Fruit fly (Drosophila melanogaster) whole organism, adult: ENCODE measurements around the gene CG7650.
A peak's percentile ranks its signal among the peaks of the same experiment; 100 is the strongest.

Experiments used
- CG11617 ChIP-seq: fragments of 200-800 bp; sonication (Bioruptor generic); optimal IDR thresholded peaks from 2 replicates; lab custom pipeline; 2017; ENCODE audit warnings: mild to moderate bottlenecking, missing biosample characterization, missing genetic modification reagents, missing genetic modification characterization
- CG12768 ChIP-seq: fragments of 200-800 bp; sonication (Bioruptor generic); optimal IDR thresholded peaks from 2 replicates; lab custom pipeline; 2017; ENCODE audit warnings: missing biosample characterization, missing genetic modification characterization, mild to moderate bottlenecking, moderate library complexity, missing genetic modification reagents
- CG14711 ChIP-seq: fragments of 200-800 bp; sonication (Bioruptor generic); optimal IDR thresholded peaks from 2 replicates; lab custom pipeline; 2018; ENCODE audit warnings: missing biosample characterization, mild to moderate bottlenecking, missing genetic modification characterization, moderate library complexity
- CG1620 ChIP-seq: fragments of 200-800 bp; sonication (Bioruptor generic); optimal IDR thresholded peaks from 2 replicates; lab custom pipeline; 2016; ENCODE audit warnings: missing biosample characterization, missing genetic modification characterization
- CG33017 ChIP-seq: fragments of 200-800 bp; sonication (Bioruptor generic); optimal IDR thresholded peaks from 2 replicates; lab custom pipeline; 2018; ENCODE audit warnings: missing biosample characterization, mild to moderate bottlenecking, missing genetic modification characterization, moderate library complexity
- CG5204 ChIP-seq: fragments of 200-800 bp; sonication (Bioruptor generic); optimal IDR thresholded peaks from 2 replicates; lab custom pipeline; 2016; ENCODE audit warnings: missing biosample characterization, missing genetic modification characterization
- CG7045 ChIP-seq: fragments of 200-800 bp; sonication (Bioruptor generic); optimal IDR thresholded peaks from 2 replicates; lab custom pipeline; 2017; ENCODE audit warnings: missing biosample characterization, mild to moderate bottlenecking, missing genetic modification characterization
- CG7101 ChIP-seq: fragments of 200-800 bp; sonication (Bioruptor generic); optimal IDR thresholded peaks from 2 replicates; lab custom pipeline; 2018; ENCODE audit warnings: missing biosample characterization, mild to moderate bottlenecking, missing genetic modification characterization, moderate library complexity
- Clk ChIP-seq: fragments of 200-800 bp; sonication (Bioruptor generic); optimal IDR thresholded peaks from 2 replicates; lab custom pipeline; 2017; ENCODE audit warnings: missing biosample characterization, missing genetic modification characterization
- Crg-1 ChIP-seq: fragments of 200-800 bp; sonication (Bioruptor generic); optimal IDR thresholded peaks from 2 replicates; lab custom pipeline; 2016; ENCODE audit warnings: missing biosample characterization, missing genetic modification characterization
- Hr96 ChIP-seq: fragments of 200-800 bp; sonication (Bioruptor generic); optimal IDR thresholded peaks from 2 replicates; lab custom pipeline; 2016; ENCODE audit warnings: missing biosample characterization, missing genetic modification characterization
- Mnt ChIP-seq: fragments of 200-800 bp; sonication (Bioruptor generic); optimal IDR thresholded peaks from 2 replicates; lab custom pipeline; 2016; ENCODE audit warnings: missing biosample characterization, mild to moderate bottlenecking, missing genetic modification characterization
- bab1 ChIP-seq: fragments of 200-800 bp; sonication (Bioruptor generic); optimal IDR thresholded peaks from 3 replicates; lab custom pipeline; 2019; ENCODE audit warnings: missing biosample characterization, mild to moderate bottlenecking, missing genetic modification characterization, moderate library complexity
- cic ChIP-seq: fragments of 200-800 bp; sonication (Bioruptor generic); optimal IDR thresholded peaks from 2 replicates; lab custom pipeline; 2017; ENCODE audit warnings: missing biosample characterization, mild to moderate bottlenecking, missing genetic modification characterization, moderate library complexity
- cnc ChIP-seq, 2 experiments: fragments of >200 bp; optimal IDR thresholded peaks; 2 replicates each; lab custom pipeline; 2017
- kay ChIP-seq: fragments of 200-800 bp; sonication (Bioruptor generic); peaks from one replicate; lab custom pipeline; 2016; ENCODE audit warnings: missing biosample characterization, missing genetic modification characterization, borderline replicate concordance
- ovo ChIP-seq: fragments of 200-800 bp; sonication (Bioruptor generic); optimal IDR thresholded peaks from 2 replicates; lab custom pipeline; 2016; ENCODE audit warnings: missing biosample characterization, missing genetic modification characterization
- pad ChIP-seq: fragments of 200-800 bp; sonication (Bioruptor generic); optimal IDR thresholded peaks from 3 replicates; lab custom pipeline; 2017; ENCODE audit warnings: missing biosample characterization, missing genetic modification characterization, mild to moderate bottlenecking, moderate library complexity, missing genetic modification reagents
- tj ChIP-seq: fragments of 200-800 bp; sonication (Bioruptor generic); optimal IDR thresholded peaks from 3 replicates; lab custom pipeline; 2017; ENCODE audit warnings: missing biosample characterization, mild to moderate bottlenecking, missing genetic modification characterization, moderate library complexity
- toe ChIP-seq: fragments of 200-800 bp; sonication (Bioruptor generic); optimal IDR thresholded peaks from 2 replicates; lab custom pipeline; 2016; ENCODE audit warnings: missing biosample characterization, missing genetic modification characterization

The CG7650 gene

DNA sequence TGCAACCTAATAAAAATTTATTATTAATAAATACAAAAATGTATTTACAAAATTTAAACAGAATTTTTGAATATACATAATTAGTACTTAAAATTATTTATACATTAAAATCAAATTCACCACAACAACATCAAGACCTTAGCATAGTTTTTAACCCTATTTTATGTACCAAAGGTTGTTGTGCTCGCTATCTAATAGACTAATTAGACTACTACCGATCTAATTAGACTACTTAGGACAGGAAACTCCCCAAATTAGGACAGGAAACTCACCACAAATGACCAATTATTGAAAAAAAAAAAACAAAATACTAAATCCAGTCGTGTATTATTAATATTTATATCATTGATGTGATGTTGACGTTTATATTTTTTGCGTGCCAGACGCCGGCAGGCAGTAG, 26.8 kb upstream of the CG7650 start:
- TF ChIP-seq CG7101 (tag; lab: Kevin White, UChicago) (no peak), CG1620 (GFP tag; lab: Kevin White, UChicago) (no peak), CG33017 (tag; lab: Kevin White, UChicago) (no peak), toe (GFP tag; lab: Kevin White, UChicago) (no peak), bab1 (no peak), CG14711 (no peak), tj (GFP tag; lab: Kevin White, UChicago) (no peak), pad (GFP tag; lab: Kevin White, UChicago) (no peak), Mnt (no peak), Hr96 (GFP tag; lab: Kevin White, UChicago) (no peak), ovo (GFP tag; lab: Kevin White, UChicago) (no peak), kay (GFP tag; lab: Kevin White, UChicago) (no peak), CG7045 (no peak), CG12768 (no peak)

DNA sequence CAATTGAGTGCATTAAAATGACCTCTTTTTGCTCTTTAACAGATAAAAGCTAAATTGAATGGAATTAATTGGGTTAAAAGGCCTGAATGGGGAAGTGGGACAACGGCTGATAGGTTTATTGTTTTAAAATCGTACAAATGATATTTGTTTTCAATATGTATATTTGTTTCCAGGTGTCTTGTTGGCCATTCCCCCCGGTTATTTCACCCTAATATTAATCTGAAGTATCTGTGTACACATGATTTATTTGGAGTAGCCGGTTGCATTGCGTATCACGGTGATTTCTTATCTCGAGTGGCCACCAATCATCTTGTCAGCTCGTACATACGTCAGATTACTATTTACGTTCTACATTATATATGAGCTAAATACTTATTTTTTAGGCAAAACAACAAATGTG, 26.2 kb upstream of the CG7650 start:
- TF ChIP-seq CG5204 (GFP tag; lab: Kevin White, UChicago) (no peak), bab1 (no peak), CG33017 (tag; lab: Kevin White, UChicago) (peak; percentile 12), CG7101 (tag; lab: Kevin White, UChicago) (no peak), cic (peak; percentile 69), CG7045 (no peak), CG1620 (GFP tag; lab: Kevin White, UChicago) (no peak), cnc (optimal IDR thresholded peaks at IDR 0.05; lab: Kevin White, UChicago) (no peak), ovo (GFP tag; lab: Kevin White, UChicago) (no peak)

DNA sequence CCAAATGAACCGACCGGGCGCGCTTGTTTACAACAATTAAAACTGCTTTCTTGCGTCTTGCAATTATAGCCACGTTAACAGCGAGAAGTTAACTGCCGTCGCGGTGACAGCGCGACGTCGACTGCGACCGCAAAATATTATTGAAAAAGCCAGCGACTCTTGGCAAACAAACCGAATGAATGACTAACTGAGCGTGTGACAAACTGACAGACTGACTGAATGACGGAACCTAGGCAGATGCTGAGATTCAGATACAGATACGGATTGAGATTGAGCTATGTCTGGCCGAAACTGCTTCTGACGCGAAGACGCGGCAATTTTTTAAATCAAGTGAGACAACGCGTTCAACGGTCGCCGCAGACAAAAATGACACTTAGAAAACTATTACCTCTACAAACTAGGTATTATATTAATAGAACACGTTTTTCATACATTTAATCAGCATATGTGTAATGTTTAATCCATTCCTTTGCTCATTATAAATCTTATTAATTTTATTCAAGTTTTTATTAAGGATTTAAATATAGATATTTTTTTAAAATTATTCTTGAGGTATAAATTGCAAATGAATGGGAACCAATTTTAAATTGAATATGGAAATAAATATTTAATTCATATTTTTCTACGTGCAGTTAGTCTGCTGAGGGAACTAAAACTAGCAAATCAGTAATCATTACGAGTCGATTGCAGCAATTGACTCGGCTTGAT, 24.3 kb upstream of the CG7650 start:
- peak; percentile 78 for TF ChIP-seq CG33017 (tag; lab: Kevin White, UChicago)
- TF ChIP-seq CG14711 = peak; percentile 62
- no peak for TF ChIP-seq CG1620 (GFP tag; lab: Kevin White, UChicago)
- TF ChIP-seq CG12768 = peak; percentile 10
- no peak for TF ChIP-seq Hr96 (GFP tag; lab: Kevin White, UChicago)
- TF ChIP-seq CG11617 (GFP tag; lab: Kevin White, UChicago) = peak; percentile 25
- TF ChIP-seq CG7045 = peak; percentile 13
- TF ChIP-seq CG7101 (tag; lab: Kevin White, UChicago) = peak; percentile 72
- TF ChIP-seq pad (GFP tag; lab: Kevin White, UChicago) = no peak
- peak; percentile 28 for TF ChIP-seq cic
- TF ChIP-seq cnc (optimal IDR thresholded peaks at IDR 0.05; lab: Kevin White, UChicago) = no peak
- TF ChIP-seq bab1 = no peak
- TF ChIP-seq Crg-1 (GFP tag; lab: Kevin White, UChicago) = no peak
- no peak for TF ChIP-seq toe (GFP tag; lab: Kevin White, UChicago)
- peak; percentile 1 for TF ChIP-seq CG5204 (GFP tag; lab: Kevin White, UChicago)
- no peak for TF ChIP-seq Mnt

DNA sequence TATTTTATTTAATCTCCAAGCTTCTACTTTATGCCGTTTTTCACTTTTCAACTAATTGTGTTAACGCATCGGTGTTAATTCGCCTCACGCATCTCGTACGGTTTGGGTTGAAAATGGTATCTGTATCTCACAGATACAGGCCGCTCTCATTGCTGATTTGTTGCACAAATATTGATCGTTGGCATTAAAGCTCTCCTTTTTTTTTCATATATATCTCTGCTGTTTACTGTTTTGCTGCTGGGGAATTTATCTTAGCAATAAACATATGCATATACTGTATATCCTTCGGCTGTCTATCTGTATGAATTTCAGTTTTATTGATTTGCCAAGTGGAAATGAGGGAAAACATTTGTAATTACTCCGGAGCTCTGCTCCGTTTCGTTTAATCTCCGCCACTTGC, 22.5 kb upstream of the CG7650 start:
- no peak for TF ChIP-seq bab1
- no peak for TF ChIP-seq ovo (GFP tag; lab: Kevin White, UChicago)
- TF ChIP-seq Crg-1 (GFP tag; lab: Kevin White, UChicago) = no peak
- no peak for TF ChIP-seq Clk
- TF ChIP-seq cic = no peak
- no peak for TF ChIP-seq CG5204 (GFP tag; lab: Kevin White, UChicago)
- TF ChIP-seq CG7101 (tag; lab: Kevin White, UChicago) = peak; percentile 5
- TF ChIP-seq tj (GFP tag; lab: Kevin White, UChicago) = no peak
- no peak for TF ChIP-seq CG1620 (GFP tag; lab: Kevin White, UChicago)
- TF ChIP-seq kay (GFP tag; lab: Kevin White, UChicago) = peak; percentile 23
- TF ChIP-seq CG14711 = no peak
- no peak for TF ChIP-seq Mnt
- no peak for TF ChIP-seq CG7045
- TF ChIP-seq CG12768 = no peak
- no peak for TF ChIP-seq pad (GFP tag; lab: Kevin White, UChicago)

DNA sequence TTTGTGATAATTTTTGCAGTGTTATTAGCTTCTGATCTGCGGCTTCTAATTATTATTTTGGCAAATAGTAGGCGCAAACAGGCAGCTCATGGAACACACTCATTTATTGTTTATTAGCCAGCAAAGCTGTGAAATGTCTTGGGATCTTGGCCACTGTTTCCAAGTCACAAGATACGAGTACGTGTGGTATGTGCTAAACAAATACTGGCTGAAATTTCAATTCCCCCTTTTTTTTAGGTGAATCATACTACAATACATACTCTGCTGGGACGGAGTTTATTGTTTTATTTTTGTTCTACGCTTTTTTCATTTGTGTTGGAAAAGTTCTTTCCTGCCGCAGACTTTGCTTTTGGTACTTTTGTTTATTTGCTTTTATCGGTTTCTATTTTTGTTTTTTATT, 20.9 kb upstream of the CG7650 start:
- no peak for TF ChIP-seq Crg-1 (GFP tag; lab: Kevin White, UChicago)

DNA sequence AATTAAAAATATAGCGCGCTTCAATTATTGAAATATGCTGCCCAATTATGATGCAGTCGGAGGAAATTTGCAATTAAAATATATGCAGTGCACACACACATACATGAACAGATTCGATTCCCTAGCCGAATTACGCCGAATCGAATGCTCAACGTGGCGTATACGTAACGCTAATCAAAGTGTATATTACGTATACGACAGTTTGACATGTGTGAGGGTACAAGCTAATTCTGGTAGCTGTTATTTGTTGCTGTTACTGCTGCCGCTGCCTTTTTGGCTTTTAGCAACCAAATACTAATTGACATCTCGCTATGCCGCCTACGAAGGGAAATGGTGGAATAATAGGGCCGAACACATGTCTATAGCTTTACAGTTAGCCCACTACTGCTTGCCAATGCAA, 17.1 kb upstream of the CG7650 start:
- TF ChIP-seq Crg-1 (GFP tag; lab: Kevin White, UChicago) = no peak
- peak; percentile 61 for TF ChIP-seq kay (GFP tag; lab: Kevin White, UChicago)

DNA sequence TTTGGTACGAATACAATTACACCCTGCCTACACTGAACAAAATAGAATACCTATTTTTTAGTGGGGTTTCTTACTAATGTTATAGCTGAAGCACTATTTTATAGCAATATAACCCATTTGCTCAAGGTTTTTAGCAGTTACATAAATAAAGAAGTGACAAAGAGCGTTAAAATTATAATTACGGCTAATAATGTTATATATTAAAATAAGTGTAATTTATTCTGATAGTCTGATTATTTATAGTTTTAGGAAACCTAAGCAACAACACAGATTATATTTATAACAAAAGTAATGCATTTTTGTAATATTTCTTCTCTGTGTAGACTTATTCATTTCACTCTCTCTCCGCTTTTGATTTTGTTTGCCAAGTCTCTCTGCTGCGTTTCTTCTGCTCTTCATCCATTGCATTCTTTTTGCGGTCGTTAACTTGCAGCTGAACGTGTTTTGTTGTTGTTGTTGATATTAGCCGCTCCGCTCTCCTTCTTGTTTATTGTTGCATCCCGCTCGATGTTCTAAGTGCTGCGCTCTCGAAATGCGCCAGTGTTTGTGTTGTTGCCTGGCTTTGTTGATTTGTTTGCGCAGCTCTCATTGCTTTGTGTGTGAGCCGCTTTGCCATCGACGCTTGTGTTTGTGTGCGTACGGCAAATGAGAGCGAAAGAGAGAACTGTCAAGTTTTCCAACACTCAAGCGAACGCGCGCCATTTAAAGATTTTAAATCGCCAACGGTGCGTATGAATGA, 15.7 kb upstream of the CG7650 start:
- TF ChIP-seq toe (GFP tag; lab: Kevin White, UChicago) (peak; percentile 47), cnc (optimal IDR thresholded peaks at IDR 0.05; lab: Kevin White, UChicago) (no peak), cic (no peak), ovo (GFP tag; lab: Kevin White, UChicago) (peak; percentile 57), CG5204 (GFP tag; lab: Kevin White, UChicago) (peak; percentile 82), Hr96 (GFP tag; lab: Kevin White, UChicago) (peak; percentile 22), Crg-1 (GFP tag; lab: Kevin White, UChicago) (no peak), pad (GFP tag; lab: Kevin White, UChicago) (peak; percentile 77), CG14711 (peak; percentile 88), Clk (peak; percentile 52), CG12768 (peak; percentile 75), CG7101 (tag; lab: Kevin White, UChicago) (peak; percentile 92), tj (GFP tag; lab: Kevin White, UChicago) (peak; percentile 65), bab1 (peak; percentile 95), CG1620 (GFP tag; lab: Kevin White, UChicago) (peak; percentile 52), Mnt (peak; percentile 51), CG11617 (GFP tag; lab: Kevin White, UChicago) (peak; percentile 93), kay (GFP tag; lab: Kevin White, UChicago) (peak; percentile 75), CG33017 (tag; lab: Kevin White, UChicago) (peak; percentile 93), CG7045 (peak; percentile 86)
